Fruit fly (Drosophila melanogaster) whole organism, embryonic: ENCODE measurements around the gene tth.

Experiments
- CG10209 ChIP-seq: fragments of 200-800 bp; sonication (Bioruptor generic); optimal IDR thresholded peaks from 3 replicates; lab custom pipeline; 2017; ENCODE audit warnings: missing biosample characterization, mild to moderate bottlenecking, missing genetic modification characterization, missing genetic modification reagents
- CG11093 ChIP-seq: fragments of 200-800 bp; sonication (Bioruptor generic); IDR thresholded peaks from 3 replicates; pipeline ENCODE4 v1.3.6; 2022; ENCODE audit warnings: missing biosample characterization, missing genetic modification characterization
- CG11560 ChIP-seq: fragments of 200-800 bp; sonication (Bioruptor generic); IDR thresholded peaks from 3 replicates; pipeline ENCODE4 v1.3.6; 2022; ENCODE audit warnings: missing biosample characterization, missing genetic modification characterization
- CG11723 ChIP-seq: fragments of 200-800 bp; sonication (Bioruptor generic); optimal IDR thresholded peaks from 2 replicates; lab custom pipeline; 2017; ENCODE audit warnings: missing biosample characterization, mild to moderate bottlenecking, missing genetic modification characterization
- CG13296 ChIP-seq: fragments of 200-800 bp; sonication (Bioruptor generic); optimal IDR thresholded peaks from 3 replicates; lab custom pipeline; 2018; ENCODE audit warnings: missing biosample characterization, mild to moderate bottlenecking, missing genetic modification characterization
- CG14860 ChIP-seq: fragments of 200-800 bp; sonication (Bioruptor generic); IDR thresholded peaks from 3 replicates; pipeline ENCODE4 v1.3.6; 2022; ENCODE audit warnings: missing biosample characterization, missing genetic modification characterization; ENCODE audit not compliant: partially characterized antibody
- CG1529 ChIP-seq: fragments of 200-800 bp; sonication (Bioruptor generic); optimal IDR thresholded peaks from 3 replicates; lab custom pipeline; 2018; ENCODE audit warnings: missing biosample characterization, missing genetic modification characterization
- CG15601 ChIP-seq: fragments of 200-800 bp; sonication (Bioruptor generic); optimal IDR thresholded peaks from 3 replicates; lab custom pipeline; 2019; ENCODE audit warnings: missing biosample characterization, mild to moderate bottlenecking, missing genetic modification characterization, moderate library complexity
- CG1603 ChIP-seq: fragments of 200-800 bp; sonication (Bioruptor generic); optimal IDR thresholded peaks from 2 replicates; lab custom pipeline; 2019; ENCODE audit warnings: missing biosample characterization, mild to moderate bottlenecking, missing genetic modification characterization, moderate library complexity
- CG17802 ChIP-seq: fragments of 200-800 bp; sonication (Bioruptor generic); optimal IDR thresholded peaks from 2 replicates; lab custom pipeline; 2018; ENCODE audit warnings: missing biosample characterization, mild to moderate bottlenecking, missing genetic modification characterization, moderate library complexity
- CG18619 ChIP-seq: fragments of 200-800 bp; sonication (Bioruptor generic); optimal IDR thresholded peaks from 3 replicates; lab custom pipeline; 2017; ENCODE audit warnings: missing biosample characterization, mild to moderate bottlenecking, missing genetic modification characterization
- CG18764 ChIP-seq: fragments of 200-800 bp; sonication (Bioruptor generic); optimal IDR thresholded peaks from 3 replicates; lab custom pipeline; 2016; ENCODE audit warnings: missing biosample characterization, missing genetic modification characterization
- CG2875 ChIP-seq: fragments of 200-800 bp; sonication (Bioruptor generic); optimal IDR thresholded peaks from 2 replicates; lab custom pipeline; 2017; ENCODE audit warnings: missing biosample characterization, mild to moderate bottlenecking, missing genetic modification characterization, missing genetic modification reagents
- CG32772 ChIP-seq: fragments of 200-800 bp; sonication (Bioruptor generic); IDR thresholded peaks from 2 replicates; pipeline ENCODE4 v1.3.6; 2022; ENCODE audit warnings: missing biosample characterization, missing genetic modification characterization
- CG33557 ChIP-seq: fragments of 200-800 bp; sonication (Bioruptor generic); optimal IDR thresholded peaks from 2 replicates; lab custom pipeline; 2019; ENCODE audit warnings: missing biosample characterization, mild to moderate bottlenecking, missing genetic modification characterization, moderate library complexity
- CG34422 ChIP-seq: fragments of 200-800 bp; sonication (Bioruptor generic); IDR thresholded peaks from 3 replicates; pipeline ENCODE4 v1.3.6; 2022; ENCODE audit warnings: missing biosample characterization, missing genetic modification characterization
- CG4360 ChIP-seq: fragments of 200-800 bp; sonication (Bioruptor generic); IDR thresholded peaks from 2 replicates; pipeline ENCODE4 v1.3.6; 2022; ENCODE audit warnings: missing biosample characterization, missing genetic modification characterization
- CG5180 ChIP-seq: fragments of 200-800 bp; sonication (Bioruptor generic); optimal IDR thresholded peaks from 3 replicates; lab custom pipeline; 2017; ENCODE audit warnings: missing biosample characterization, missing genetic modification characterization, mild to moderate bottlenecking, moderate library complexity, missing genetic modification reagents
- CG6854 ChIP-seq: fragments of 200-800 bp; sonication (Bioruptor generic); optimal IDR thresholded peaks from 3 replicates; lab custom pipeline; 2017; ENCODE audit warnings: missing biosample characterization, mild to moderate bottlenecking, missing genetic modification characterization
- CG8089 ChIP-seq: fragments of 200-800 bp; sonication (Bioruptor generic); optimal IDR thresholded peaks from 3 replicates; lab custom pipeline; 2016; ENCODE audit warnings: missing biosample characterization, missing genetic modification characterization
- CG8924 ChIP-seq: fragments of 200-800 bp; optimal IDR thresholded peaks from 3 replicates; lab custom pipeline; 2019; ENCODE audit warnings: missing biosample characterization, mild to moderate bottlenecking, missing genetic modification characterization, moderate library complexity
- Chrac-16 ChIP-seq: fragments of 200-800 bp; sonication (Bioruptor generic); optimal IDR thresholded peaks from 3 replicates; lab custom pipeline; 2016; ENCODE audit warnings: missing biosample characterization, missing genetic modification characterization
- D ChIP-seq, 2 experiments: fragments of 200-800 bp in 1 of 2; fragments of >200 bp in 1 of 2; sonication (Bioruptor generic) in 1 of 2; optimal IDR thresholded peaks; 2 replicates in 1 of 2; 3 replicates in 1 of 2; lab custom pipeline; 2017; ENCODE audit warnings: mild to moderate bottlenecking in 1 of 2, missing biosample characterization in 1 of 2, missing genetic modification characterization in 1 of 2, missing genetic modification reagents in 1 of 2
- Dip2 ChIP-seq: fragments of 200-800 bp; sonication (Bioruptor generic); IDR thresholded peaks from 2 replicates; pipeline ENCODE4 v1.3.6; 2022; ENCODE audit warnings: missing biosample characterization, missing genetic modification characterization
- Ets97D ChIP-seq: fragments of 200-800 bp; sonication (Bioruptor generic); optimal IDR thresholded peaks from 3 replicates; lab custom pipeline; 2016; ENCODE audit warnings: missing biosample characterization, missing genetic modification characterization
- Fer3 ChIP-seq: fragments of 200-800 bp; sonication (Bioruptor generic); optimal IDR thresholded peaks from 2 replicates; lab custom pipeline; 2018; ENCODE audit warnings: missing biosample characterization, mild to moderate bottlenecking, missing genetic modification characterization, moderate library complexity
- Hmr ChIP-seq: fragments of 200-800 bp; sonication (Bioruptor generic); optimal IDR thresholded peaks from 3 replicates; lab custom pipeline; 2017; ENCODE audit warnings: mild to moderate bottlenecking, missing biosample characterization, missing genetic modification reagents, missing genetic modification characterization
- PHDP ChIP-seq: fragments of 200-800 bp; sonication (Bioruptor generic); optimal IDR thresholded peaks from 3 replicates; lab custom pipeline; 2018; ENCODE audit warnings: missing biosample characterization, mild to moderate bottlenecking, missing genetic modification characterization, moderate library complexity
- Sox100B ChIP-seq: fragments of 200-800 bp; sonication (Bioruptor generic); optimal IDR thresholded peaks from 3 replicates; lab custom pipeline; 2018; ENCODE audit warnings: missing biosample characterization, mild to moderate bottlenecking, missing genetic modification characterization
- Sox102F ChIP-seq: fragments of 200-800 bp; sonication (Bioruptor generic); optimal IDR thresholded peaks from 2 replicates; lab custom pipeline; 2018; ENCODE audit warnings: missing biosample characterization, mild to moderate bottlenecking, missing genetic modification characterization, moderate library complexity
- YL-1 ChIP-seq: fragments of 200-800 bp; sonication (Bioruptor generic); optimal IDR thresholded peaks from 3 replicates; lab custom pipeline; 2017; ENCODE audit warnings: missing biosample characterization, mild to moderate bottlenecking, missing genetic modification characterization
- amos ChIP-seq: fragments of 200-800 bp; sonication (Bioruptor generic); IDR thresholded peaks from 2 replicates; pipeline ENCODE4 v1.3.6; 2022; ENCODE audit warnings: missing biosample characterization, missing genetic modification characterization; ENCODE audit not compliant: partially characterized antibody
- bab2 ChIP-seq: fragments of 200-800 bp; sonication (Bioruptor generic); optimal IDR thresholded peaks from 2 replicates; lab custom pipeline; 2016; ENCODE audit warnings: missing biosample characterization, missing genetic modification characterization
- bsh ChIP-seq, 2 experiments: fragments of 200-800 bp; sonication (Bioruptor generic); optimal IDR thresholded peaks; 2 replicates each; lab custom pipeline; 2017 to 2018; ENCODE audit warnings: mild to moderate bottlenecking in 2 of 2, missing biosample characterization in 2 of 2, missing genetic modification characterization in 2 of 2, moderate library complexity in 1 of 2
- btn ChIP-seq: fragments of 200-800 bp; sonication (Bioruptor generic); optimal IDR thresholded peaks from 2 replicates; lab custom pipeline; 2016; ENCODE audit warnings: missing biosample characterization, missing genetic modification characterization
- caup ChIP-seq: fragments of 200-800 bp; sonication (Bioruptor generic); optimal IDR thresholded peaks from 3 replicates; lab custom pipeline; 2017; ENCODE audit warnings: missing biosample characterization, mild to moderate bottlenecking, missing genetic modification characterization, moderate library complexity; ENCODE audit not compliant: severe bottlenecking
- esg ChIP-seq: fragments of 200-800 bp; sonication (Bioruptor generic); conservative IDR thresholded peaks from 2 replicates; pipeline ENCODE4 v1.3.6; 2022; ENCODE audit warnings: missing biosample characterization, missing genetic modification characterization
- gem ChIP-seq: fragments of 200-800 bp; sonication (Bioruptor generic); optimal IDR thresholded peaks from 2 replicates; lab custom pipeline; 2019; ENCODE audit warnings: missing biosample characterization, mild to moderate bottlenecking, missing genetic modification characterization, moderate library complexity
- grau ChIP-seq: fragments of 200-800 bp; optimal IDR thresholded peaks from 3 replicates; lab custom pipeline; 2019; ENCODE audit warnings: missing biosample characterization, mild to moderate bottlenecking, missing genetic modification characterization, moderate library complexity
- lab ChIP-seq: fragments of 200-800 bp; sonication (Bioruptor generic); optimal IDR thresholded peaks from 3 replicates; lab custom pipeline; 2017; ENCODE audit warnings: missing biosample characterization, missing genetic modification characterization, mild to moderate bottlenecking, moderate library complexity, missing genetic modification reagents
- ro ChIP-seq: fragments of 200-800 bp; sonication (Bioruptor generic); IDR thresholded peaks from 2 replicates; pipeline ENCODE4 v1.3.6; 2022; ENCODE audit warnings: missing biosample characterization, missing genetic modification characterization
- salm ChIP-seq: fragments of 200-800 bp; sonication (Bioruptor generic); optimal IDR thresholded peaks from 2 replicates; lab custom pipeline; 2018; ENCODE audit warnings: missing biosample characterization, mild to moderate bottlenecking, missing genetic modification characterization
- sc ChIP-seq, 3 experiments: fragments of >200 bp in 2 of 3; fragments of 200-800 bp in 1 of 3; sonication (Bioruptor generic) in 1 of 3; optimal IDR thresholded peaks; 2 replicates in 2 of 3; 3 replicates in 1 of 3; lab custom pipeline; 2017; ENCODE audit warnings: mild to moderate bottlenecking in 1 of 3, missing biosample characterization in 1 of 3, missing genetic modification characterization in 1 of 3, missing genetic modification reagents in 1 of 3
- sens ChIP-seq: fragments of 200-800 bp; sonication (Bioruptor generic); peaks from one replicate; lab custom pipeline; 2016; ENCODE audit warnings: missing biosample characterization, missing genetic modification characterization
- sqz ChIP-seq: fragments of 200-800 bp; sonication (Bioruptor generic); optimal IDR thresholded peaks from 3 replicates; lab custom pipeline; 2018; ENCODE audit warnings: missing biosample characterization, mild to moderate bottlenecking, missing genetic modification characterization
- trem ChIP-seq: fragments of 200-800 bp; optimal IDR thresholded peaks from 3 replicates; lab custom pipeline; 2019; ENCODE audit warnings: missing biosample characterization, mild to moderate bottlenecking, missing genetic modification characterization, moderate library complexity
- vvl ChIP-seq: fragments of 200-800 bp; sonication (Bioruptor generic); IDR thresholded peaks from 2 replicates; pipeline ENCODE4 v1.3.6; 2022; ENCODE audit warnings: missing biosample characterization, missing genetic modification characterization
- z ChIP-seq: fragments of 200-800 bp; sonication (Bioruptor generic); IDR thresholded peaks from 3 replicates; pipeline ENCODE4 v1.3.6; 2022; ENCODE audit warnings: missing biosample characterization, missing genetic modification characterization

tth gene

dm6 chrX:13644696-13645393, 28.5 kb upstream of the tth start (continued):
- TF ChIP-seq CG15601 (tag; lab: Kevin White, UChicago) (peak; percentile 10), CG11560 (tag; lab: Robert Waterston, UW) (no peak), CG17802 (no peak), btn (no peak), CG8089 (no peak), sens (peak; percentile 88), YL-1 (peak; percentile 1), CG4360 (GFP tag; lab: Robert Waterston, UW) (0 out of 2 replicates have a peak, but pooled peaks have one; percentile 22), CG32772 (no peak), CG11723 (GFP tag; lab: Kevin White, UChicago) (no peak), PHDP (tag; lab: Kevin White, UChicago) (peak; percentile 65), Hmr (GFP tag; lab: Kevin White, UChicago) (peak; percentile 40), CG13296 (GFP tag; lab: Kevin White, UChicago) (peak; percentile 1), CG11093 (GFP tag; lab: Robert Waterston, UW) (no peak), CG18619 (no peak), Sox102F (GFP tag; lab: Kevin White, UChicago) (peak; percentile 62), sqz (GFP tag; lab: Kevin White, UChicago) (peak; percentile 31), CG33557 (GFP tag; lab: Kevin White, UChicago) (no peak), CG1603 (peak; percentile 12), esg (GFP tag; lab: Robert Waterston, UW) (no peak), Fer3 (tag; lab: Kevin White, UChicago) (peak; percentile 36), vvl (GFP tag; lab: Robert Waterston, UW) (no peak), grau (peak; percentile 23), CG14860 (no peak), gem (tag; lab: Kevin White, UChicago) (peak; percentile 67), sc (optimal IDR thresholded peaks at IDR 0.05; lab: Kevin White, UChicago) (no peak), sc (GFP tag; optimal IDR thresholded peaks at IDR 0.05; lab: Kevin White, UChicago) (peak; percentile 59), CG34422 (GFP tag; lab: Robert Waterston, UW) (no peak), Dip2 (GFP tag; lab: Robert Waterston, UW) (no peak), Chrac-16 (GFP tag; lab: Kevin White, UChicago) (no peak), CG18764 (GFP tag; lab: Kevin White, UChicago) (peak; percentile 17), CG8924 (tag; lab: Kevin White, UChicago) (peak; percentile 19), CG10209 (GFP tag; lab: Kevin White, UChicago) (peak; percentile 46), D (optimal IDR thresholded peaks at IDR 0.05; lab: Kevin White, UChicago) (no peak), D (GFP tag; optimal IDR thresholded peaks at IDR 0.05; lab: Kevin White, UChicago) (no peak), bab2 (GFP tag; lab: Kevin White, UChicago) (peak; percentile 17), lab (GFP tag; lab: Kevin White, UChicago) (peak; percentile 51), CG5180 (GFP tag; lab: Kevin White, UChicago) (no peak), CG6854 (GFP tag; lab: Kevin White, UChicago) (peak; percentile 33), ro (no peak), Ets97D (GFP tag; lab: Kevin White, UChicago) (no peak), salm (tag; lab: Kevin White, UChicago) (no peak), trem (tag; lab: Kevin White, UChicago) (peak; percentile 12), z (GFP tag; lab: Robert Waterston, UW) (no peak), bsh (GFP tag; optimal IDR thresholded peaks at IDR 0.05; lab: Kevin White, UChicago) (peak; percentile 28 to 75), amos (GFP tag; lab: Robert Waterston, UW) (no peak), Sox100B (peak; percentile 43), CG1529 (GFP tag; lab: Kevin White, UChicago) (peak; percentile 25), caup (GFP tag; lab: Kevin White, UChicago) (peak; percentile 26), CG2875 (peak; percentile 69)
